Worm (Caenorhabditis elegans) whole organism, young adult: ENCODE results near the gene F56H9.2.
A peak's percentile ranks its signal among the peaks of the same experiment; 100 is the strongest.

Experiments
- B0019.2 ChIP-seq: fragments of 200-800 bp; sonication (Bioruptor generic); conservative IDR thresholded peaks from 2 replicates; pipeline ENCODE4 v1.3.6; 2022; ENCODE audit warnings: missing genetic modification reagents, missing genetic modification characterization, missing compliant biosample characterization
- B0035.1 ChIP-seq: sonication (generic microtip); optimal IDR thresholded peaks from 2 replicates; lab custom pipeline; 2016; ENCODE audit warnings: missing genetic modification characterization, mild to moderate bottlenecking, missing compliant biosample characterization, missing genotype, missing genetic modification reagents
- B0261.1 ChIP-seq: sonication (generic microtip); optimal IDR thresholded peaks from 2 replicates; lab custom pipeline; 2016; ENCODE audit warnings: mild to moderate bottlenecking, missing genetic modification characterization, moderate library complexity, missing compliant biosample characterization
- C06A6.2 ChIP-seq: fragments of 200-800 bp; sonication (Bioruptor generic); conservative IDR thresholded peaks from 2 replicates; pipeline ENCODE4 v1.3.6; 2022; ENCODE audit warnings: missing genetic modification characterization, missing compliant biosample characterization
- F10E7.11 ChIP-seq: sonication (generic microtip); optimal IDR thresholded peaks from 2 replicates; lab custom pipeline; 2017; ENCODE audit warnings: mild to moderate bottlenecking, missing genetic modification characterization, moderate library complexity, missing compliant biosample characterization
- F22D6.2 ChIP-seq: sonication (generic microtip); optimal IDR thresholded peaks from 2 replicates; lab custom pipeline; 2016; ENCODE audit warnings: mild to moderate bottlenecking, missing genetic modification characterization, missing compliant biosample characterization
- F23B12.7 ChIP-seq: sonication (generic microtip); optimal IDR thresholded peaks from 2 replicates; lab custom pipeline; 2017; ENCODE audit warnings: missing genetic modification characterization, mild to moderate bottlenecking, missing compliant biosample characterization, antibody characterized with exemption, moderate library complexity; ENCODE audit not compliant: insufficient read depth
- F33H1.4 ChIP-seq: fragments of 200-800 bp; sonication (Bioruptor generic); IDR thresholded peaks from 2 replicates; pipeline ENCODE4 v1.3.6; 2022; ENCODE audit warnings: missing genetic modification reagents, missing genetic modification characterization, missing compliant biosample characterization
- F37B4.10 ChIP-seq: fragments of 200-800 bp; sonication (Bioruptor generic); IDR thresholded peaks from 2 replicates; pipeline ENCODE4 v1.3.6; 2022; ENCODE audit warnings: missing genetic modification characterization, missing compliant biosample characterization
- F49E8.2 ChIP-seq: sonication (generic microtip); optimal IDR thresholded peaks from 3 replicates; lab custom pipeline; 2017; ENCODE audit warnings: missing genetic modification characterization, mild to moderate bottlenecking, missing compliant biosample characterization, antibody characterized with exemption, moderate library complexity; ENCODE audit not compliant: insufficient read depth
- F55B11.4 ChIP-seq: sonication (generic microtip); optimal IDR thresholded peaks from 2 replicates; lab custom pipeline; 2016; ENCODE audit warnings: missing compliant biosample characterization, missing genetic modification characterization, borderline replicate concordance; ENCODE audit not compliant: insufficient read depth
- F57C9.4 ChIP-seq: sonication (generic microtip); optimal IDR thresholded peaks from 2 replicates; lab custom pipeline; 2017; ENCODE audit warnings: mild to moderate bottlenecking, missing genetic modification characterization, missing compliant biosample characterization
- K11D2.4 ChIP-seq: fragments of 200-800 bp; sonication (Bioruptor generic); IDR thresholded peaks from 2 replicates; pipeline ENCODE4 v1.3.6; 2022; ENCODE audit warnings: missing genetic modification reagents, missing genetic modification characterization, missing compliant biosample characterization
- K12H6.12 ChIP-seq: fragments of 200-800 bp; sonication (Bioruptor generic); optimal IDR thresholded peaks from 2 replicates; lab custom pipeline; 2018; ENCODE audit warnings: mild to moderate bottlenecking, missing genetic modification characterization, missing compliant biosample characterization
- T07F8.4 ChIP-seq: sonication (generic microtip); optimal IDR thresholded peaks from 2 replicates; lab custom pipeline; 2016; ENCODE audit warnings: mild to moderate bottlenecking, missing genetic modification characterization, moderate library complexity, missing compliant biosample characterization
- Y53F4B.3 ChIP-seq: fragments of 200-800 bp; sonication (Bioruptor generic); IDR thresholded peaks from 2 replicates; pipeline ENCODE4 v1.3.6; 2022; ENCODE audit warnings: missing genetic modification reagents, missing genetic modification characterization, missing compliant biosample characterization
- ama-1 ChIP-seq, 3 experiments: fragments of 150-350 bp in 1 of 3; sonication (generic microtip) in 2 of 3; optimal IDR thresholded peaks; 2 replicates each; lab custom pipeline; 2014 to 2018; ENCODE audit warnings: missing biosample characterization in 2 of 3, missing genetic modification characterization in 2 of 3, missing genetic modification reagents in 2 of 3
- aptf-3 ChIP-seq: fragments of 200-800 bp; sonication (Bioruptor generic); IDR thresholded peaks from 2 replicates; pipeline ENCODE4 v1.3.6; 2022; ENCODE audit warnings: missing genetic modification characterization, missing compliant biosample characterization
- attf-3 ChIP-seq: fragments of 200-800 bp; sonication (Bioruptor generic); conservative IDR thresholded peaks from 2 replicates; pipeline ENCODE4 v1.3.6; 2022; ENCODE audit warnings: missing genetic modification reagents, missing genetic modification characterization, missing compliant biosample characterization
- bed-2 ChIP-seq: fragments of 200-800 bp; sonication (Bioruptor generic); IDR thresholded peaks from 2 replicates; pipeline ENCODE4 v1.3.6; 2022; ENCODE audit warnings: missing genetic modification reagents, missing genetic modification characterization, missing compliant biosample characterization
- cebp-1 ChIP-seq, 2 experiments: fragments of 200-800 bp in 1 of 2; sonication (Bioruptor generic) in 1 of 2; sonication (generic microtip) in 1 of 2; IDR thresholded peaks in 1 of 2; optimal IDR thresholded peaks in 1 of 2; 2 replicates each; pipeline versions ENCODE4 v1.3.6 to Lab custom; 2017 to 2022; ENCODE audit warnings: missing compliant biosample characterization in 2 of 2, missing genetic modification characterization in 2 of 2, mild to moderate bottlenecking in 1 of 2, missing genetic modification reagents in 1 of 2, moderate library complexity in 1 of 2
- ceh-40 ChIP-seq: fragments of 200-800 bp; sonication (Bioruptor generic); IDR thresholded peaks from 2 replicates; pipeline ENCODE4 v1.3.6; 2022; ENCODE audit warnings: missing genetic modification characterization, missing compliant biosample characterization
- efl-1 ChIP-seq: fragments of 150-350 bp; optimal IDR thresholded peaks from 2 replicates; lab custom pipeline; 2014; ENCODE audit warnings: missing biosample characterization, missing genetic modification reagents, missing genetic modification characterization
- let-607 ChIP-seq, 2 experiments: fragments of 200-800 bp in 1 of 2; sonication (Bioruptor generic) in 1 of 2; sonication (generic microtip) in 1 of 2; optimal IDR thresholded peaks; 2 replicates each; lab custom pipeline; 2016 to 2018; ENCODE audit warnings: mild to moderate bottlenecking in 2 of 2, missing compliant biosample characterization in 2 of 2, missing genetic modification characterization in 2 of 2, moderate library complexity in 2 of 2, missing genotype in 1 of 2
- lin-26 ChIP-seq: fragments of 200-800 bp; sonication (Bioruptor generic); IDR thresholded peaks from 2 replicates; pipeline ENCODE4 v1.3.6; 2022; ENCODE audit warnings: missing genetic modification reagents, missing genetic modification characterization, missing compliant biosample characterization
- lin-54 ChIP-seq: fragments of 200-800 bp; sonication (Bioruptor generic); optimal IDR thresholded peaks from 2 replicates; lab custom pipeline; 2018; ENCODE audit warnings: mild to moderate bottlenecking, missing genetic modification characterization, missing compliant biosample characterization
- madf-10 ChIP-seq: sonication (generic microtip); optimal IDR thresholded peaks from 2 replicates; lab custom pipeline; 2016; ENCODE audit warnings: mild to moderate bottlenecking, missing genetic modification characterization, missing compliant biosample characterization
- madf-6 ChIP-seq: fragments of 200-800 bp; sonication (Bioruptor generic); IDR thresholded peaks from 2 replicates; pipeline ENCODE4 v1.3.6; 2022; ENCODE audit warnings: missing genetic modification reagents, missing genetic modification characterization, missing compliant biosample characterization
- madf-8 ChIP-seq: fragments of 200-800 bp; sonication (Bioruptor generic); conservative IDR thresholded peaks from 2 replicates; pipeline ENCODE4 v1.3.6; 2022; ENCODE audit warnings: missing genetic modification reagents, missing genetic modification characterization, missing compliant biosample characterization
- nfya-1 ChIP-seq: sonication (generic microtip); optimal IDR thresholded peaks from 2 replicates; lab custom pipeline; 2017; ENCODE audit warnings: antibody characterized with exemption, missing compliant biosample characterization, missing genetic modification characterization, borderline replicate concordance; ENCODE audit not compliant: insufficient read depth
- nhr-120 ChIP-seq: fragments of 200-800 bp; sonication (Bioruptor generic); IDR thresholded peaks from 2 replicates; pipeline ENCODE4 v1.3.6; 2022; ENCODE audit warnings: missing genetic modification characterization, missing compliant biosample characterization
- pbrm-1 ChIP-seq: fragments of 200-800 bp; sonication (Bioruptor generic); IDR thresholded peaks from 2 replicates; pipeline ENCODE4 v1.3.6; 2022; ENCODE audit warnings: missing genetic modification reagents, missing genetic modification characterization, missing compliant biosample characterization
- rec-8 ChIP-seq, 2 experiments: sonication (generic microtip); optimal IDR thresholded peaks; 2 replicates each; lab custom pipeline; 2016; ENCODE audit warnings: mild to moderate bottlenecking in 2 of 2, missing genetic modification characterization in 2 of 2, missing genetic modification reagents in 2 of 2, missing genotype in 2 of 2, missing biosample characterization in 1 of 2, missing compliant biosample characterization in 1 of 2, moderate library complexity in 1 of 2
- sea-2 ChIP-seq: fragments of 200-800 bp; sonication (Bioruptor generic); IDR thresholded peaks from 2 replicates; pipeline ENCODE4 v1.3.6; 2022; ENCODE audit warnings: missing genetic modification characterization, missing compliant biosample characterization
- snpc-4 ChIP-seq, 5 experiments: fragments of 150-350 bp in 1 of 5; sonication (generic microtip) in 4 of 5; optimal IDR thresholded peaks; 2 replicates each; lab custom pipeline; 2014 to 2018; ENCODE audit warnings: missing genetic modification characterization in 5 of 5, missing biosample characterization in 3 of 5, antibody characterized with exemption in 2 of 5, mild to moderate bottlenecking in 2 of 5, missing compliant biosample characterization in 2 of 5, missing genotype in 2 of 5, moderate library complexity in 2 of 5, missing genetic modification reagents in 1 of 5
- tlf-1 ChIP-seq: fragments of 200-800 bp; sonication (Bioruptor generic); optimal IDR thresholded peaks from 2 replicates; lab custom pipeline; 2018; ENCODE audit warnings: mild to moderate bottlenecking, missing genetic modification characterization, missing compliant biosample characterization
- xnd-1 ChIP-seq: sonication (generic microtip); optimal IDR thresholded peaks from 2 replicates; lab custom pipeline; 2016; ENCODE audit warnings: missing genotype, missing genetic modification reagents, missing genetic modification characterization, missing compliant biosample characterization
- ztf-22 ChIP-seq: fragments of 200-800 bp; sonication (Bioruptor generic); optimal IDR thresholded peaks from 2 replicates; lab custom pipeline; 2018; ENCODE audit warnings: mild to moderate bottlenecking, missing genetic modification characterization, moderate library complexity, missing compliant biosample characterization
- ztf-6 ChIP-seq: fragments of 200-800 bp; sonication (Bioruptor generic); IDR thresholded peaks from 2 replicates; pipeline ENCODE4 v1.3.6; 2022; ENCODE audit warnings: missing genetic modification reagents, missing genetic modification characterization, missing compliant biosample characterization

F56H9.2 gene

ce11 chrV:12596795-12597194 is 40.7 kb upstream of the F56H9.2 start (continued):
- no peak for TF ChIP-seq ztf-22
- TF ChIP-seq F23B12.7 (tag; lab: Kevin White, UChicago): peak; percentile 74
- no peak for TF ChIP-seq F55B11.4 (tag; lab: Kevin White, UChicago)
- peak; percentile 43; the same call in 1 of the 2 replicates for TF ChIP-seq C06A6.2 (GFP tag; lab: Robert Waterston, UW)
- TF ChIP-seq B0035.1: peak; percentile 68
- no peak for TF ChIP-seq nfya-1 (tag; lab: Kevin White, UChicago)
- TF ChIP-seq T07F8.4 (tag; lab: Kevin White, UChicago): peak; percentile 56
- TF ChIP-seq B0019.2 (GFP tag; lab: Robert Waterston, UW): no peak
- no peak for TF ChIP-seq K11D2.4 (GFP tag; lab: Robert Waterston, UW)
- TF ChIP-seq efl-1: no peak
- TF ChIP-seq ztf-6 (GFP tag; lab: Robert Waterston, UW): no peak
- TF ChIP-seq attf-3 (GFP tag; lab: Robert Waterston, UW): peak; percentile 52; the same call in 1 of the 2 replicates
- peak; percentile 15 for TF ChIP-seq madf-10
- peak in 1 of 2 experiments; percentile 63 for TF ChIP-seq rec-8 (tag; optimal IDR thresholded peaks at IDR 0.05; lab: Kevin White, UChicago)
- no peak for TF ChIP-seq F37B4.10 (GFP tag; lab: Robert Waterston, UW)
- no peak for TF ChIP-seq ama-1 (optimal IDR thresholded peaks at IDR 0.05; lab: Kevin White, UChicago)
- TF ChIP-seq ama-1 (GFP tag; optimal IDR thresholded peaks at IDR 0.05; lab: Kevin White, UChicago): peak; percentile 53 to 59
- TF ChIP-seq let-607 (tag; optimal IDR thresholded peaks at IDR 0.05; lab: Kevin White, UChicago): peak; percentile 6 to 48
- no peak for TF ChIP-seq Y53F4B.3
- TF ChIP-seq sea-2 (GFP tag; lab: Robert Waterston, UW): no peak
- peak; percentile 54 for TF ChIP-seq F10E7.11 (tag; lab: Kevin White, UChicago)
- TF ChIP-seq lin-26 (GFP tag; lab: Robert Waterston, UW): peak; percentile 86
- TF ChIP-seq K12H6.12 (tag; lab: Kevin White, UChicago): peak; percentile 55
- TF ChIP-seq pbrm-1 (GFP tag; lab: Robert Waterston, UW): peak; percentile 43; the same call in 1 of the 2 replicates
- TF ChIP-seq xnd-1 (tag; lab: Kevin White, UChicago): no peak
- TF ChIP-seq ceh-40 (GFP tag; lab: Robert Waterston, UW): no peak
- TF ChIP-seq bed-2: no peak
- no peak for TF ChIP-seq cebp-1 (GFP tag; IDR thresholded peaks at IDR 0.05; lab: Robert Waterston, UW)
- TF ChIP-seq cebp-1 (tag; optimal IDR thresholded peaks at IDR 0.05; lab: Kevin White, UChicago): peak; percentile 58
- no peak for TF ChIP-seq F57C9.4 (tag; lab: Kevin White, UChicago)
- TF ChIP-seq aptf-3 (GFP tag; lab: Robert Waterston, UW): no peak
- TF ChIP-seq lin-54: peak; percentile 61
- peak; percentile 45 for TF ChIP-seq F49E8.2 (tag; lab: Kevin White, UChicago)
- no peak for TF ChIP-seq tlf-1
- peak; percentile 40 for TF ChIP-seq snpc-4 (GFP tag; optimal IDR thresholded peaks at IDR 0.05; lab: Kevin White, UChicago)
- peak in 3 of 4 experiments; percentile 16 to 62 (median 59) for TF ChIP-seq snpc-4 (tag; optimal IDR thresholded peaks at IDR 0.05; lab: Kevin White, UChicago)
- TF ChIP-seq B0261.1 (tag; lab: Kevin White, UChicago): peak; percentile 74
- no peak for TF ChIP-seq F22D6.2
- TF ChIP-seq F33H1.4: no peak
- TF ChIP-seq madf-6 (GFP tag; lab: Robert Waterston, UW): peak; percentile 61; the same call in 1 of the 2 replicates
- TF ChIP-seq nhr-120 (GFP tag; lab: Robert Waterston, UW): no peak
- TF ChIP-seq madf-8: no peak
